Worm (Caenorhabditis elegans) whole organism, young adult: ENCODE measurements around the gene F49C12.4.

Experiments
- B0035.1 ChIP-seq: sonication (generic microtip); optimal IDR thresholded peaks from 2 replicates; lab custom pipeline; 2016; ENCODE audit warnings: missing genetic modification characterization, mild to moderate bottlenecking, missing compliant biosample characterization, missing genotype, missing genetic modification reagents
- B0336.3 ChIP-seq: fragments of 200-800 bp; sonication (Bioruptor generic); IDR thresholded peaks from 2 replicates; pipeline ENCODE4 v1.3.6; 2022; ENCODE audit warnings: missing genetic modification characterization, missing compliant biosample characterization
- C06A6.2 ChIP-seq: fragments of 200-800 bp; sonication (Bioruptor generic); conservative IDR thresholded peaks from 2 replicates; pipeline ENCODE4 v1.3.6; 2022; ENCODE audit warnings: missing genetic modification characterization, missing compliant biosample characterization
- D2030.7 ChIP-seq: fragments of 200-800 bp; sonication (Bioruptor generic); IDR thresholded peaks from 2 replicates; pipeline ENCODE4 v1.3.6; 2022; ENCODE audit warnings: missing genetic modification reagents, missing genetic modification characterization, missing compliant biosample characterization
- F10E7.11 ChIP-seq: sonication (generic microtip); optimal IDR thresholded peaks from 2 replicates; lab custom pipeline; 2017; ENCODE audit warnings: mild to moderate bottlenecking, missing genetic modification characterization, moderate library complexity, missing compliant biosample characterization
- F22D6.2 ChIP-seq: sonication (generic microtip); optimal IDR thresholded peaks from 2 replicates; lab custom pipeline; 2016; ENCODE audit warnings: mild to moderate bottlenecking, missing genetic modification characterization, missing compliant biosample characterization
- F23B12.7 ChIP-seq: sonication (generic microtip); optimal IDR thresholded peaks from 2 replicates; lab custom pipeline; 2017; ENCODE audit warnings: missing genetic modification characterization, mild to moderate bottlenecking, missing compliant biosample characterization, antibody characterized with exemption, moderate library complexity; ENCODE audit not compliant: insufficient read depth
- F33H1.4 ChIP-seq: fragments of 200-800 bp; sonication (Bioruptor generic); IDR thresholded peaks from 2 replicates; pipeline ENCODE4 v1.3.6; 2022; ENCODE audit warnings: missing genetic modification reagents, missing genetic modification characterization, missing compliant biosample characterization
- F57C9.4 ChIP-seq: sonication (generic microtip); optimal IDR thresholded peaks from 2 replicates; lab custom pipeline; 2017; ENCODE audit warnings: mild to moderate bottlenecking, missing genetic modification characterization, missing compliant biosample characterization
- K12H6.12 ChIP-seq: fragments of 200-800 bp; sonication (Bioruptor generic); optimal IDR thresholded peaks from 2 replicates; lab custom pipeline; 2018; ENCODE audit warnings: mild to moderate bottlenecking, missing genetic modification characterization, missing compliant biosample characterization
- Y56A3A.18 ChIP-seq: fragments of 200-800 bp; sonication (Bioruptor generic); IDR thresholded peaks from 2 replicates; pipeline ENCODE4 v1.3.6; 2022; ENCODE audit warnings: missing genetic modification reagents, missing genetic modification characterization, missing compliant biosample characterization
- Y67H2A.10 ChIP-seq: fragments of 200-800 bp; sonication (Bioruptor generic); conservative IDR thresholded peaks from 2 replicates; pipeline ENCODE4 v1.3.6; 2022; ENCODE audit warnings: missing genetic modification reagents, missing genetic modification characterization, missing compliant biosample characterization
- Y95B8A.8 ChIP-seq: fragments of 200-800 bp; sonication (Bioruptor generic); IDR thresholded peaks from 2 replicates; pipeline ENCODE4 v1.3.6; 2022; ENCODE audit warnings: missing genetic modification reagents, missing genetic modification characterization, missing compliant biosample characterization
- akir-1 ChIP-seq: fragments of 200-800 bp; sonication (Bioruptor generic); optimal IDR thresholded peaks from 2 replicates; lab custom pipeline; 2018; ENCODE audit warnings: mild to moderate bottlenecking, missing genetic modification characterization, moderate library complexity, missing compliant biosample characterization
- athp-1 ChIP-seq: sonication (generic microtip); optimal IDR thresholded peaks from 2 replicates; lab custom pipeline; 2017; ENCODE audit warnings: mild to moderate bottlenecking, missing genetic modification characterization, missing compliant biosample characterization
- attf-3 ChIP-seq: fragments of 200-800 bp; sonication (Bioruptor generic); conservative IDR thresholded peaks from 2 replicates; pipeline ENCODE4 v1.3.6; 2022; ENCODE audit warnings: missing genetic modification reagents, missing genetic modification characterization, missing compliant biosample characterization
- attf-6 ChIP-seq: fragments of 200-800 bp; sonication (Bioruptor generic); IDR thresholded peaks from 2 replicates; pipeline ENCODE4 v1.3.6; 2022; ENCODE audit warnings: missing genetic modification reagents, missing genetic modification characterization, missing compliant biosample characterization
- bed-2 ChIP-seq: fragments of 200-800 bp; sonication (Bioruptor generic); IDR thresholded peaks from 2 replicates; pipeline ENCODE4 v1.3.6; 2022; ENCODE audit warnings: missing genetic modification reagents, missing genetic modification characterization, missing compliant biosample characterization
- chd-7 ChIP-seq: sonication (generic microtip); optimal IDR thresholded peaks from 2 replicates; lab custom pipeline; 2016; ENCODE audit warnings: mild to moderate bottlenecking, missing genetic modification characterization, moderate library complexity, missing compliant biosample characterization
- dpl-1 ChIP-seq: fragments of 150-350 bp; optimal IDR thresholded peaks from 2 replicates; lab custom pipeline; 2014; ENCODE audit warnings: missing biosample characterization, missing genetic modification reagents, missing genetic modification characterization
- ekl-4 ChIP-seq: fragments of 200-800 bp; sonication (Bioruptor generic); IDR thresholded peaks from 2 replicates; pipeline ENCODE4 v1.3.6; 2022; ENCODE audit warnings: missing genetic modification reagents, missing genetic modification characterization, missing compliant biosample characterization
- fkh-3 ChIP-seq: sonication (generic microtip); optimal IDR thresholded peaks from 2 replicates; lab custom pipeline; 2016; ENCODE audit warnings: mild to moderate bottlenecking, missing genetic modification characterization, missing compliant biosample characterization
- hlh-12 ChIP-seq: sonication (generic microtip); optimal IDR thresholded peaks from 2 replicates; lab custom pipeline; 2016; ENCODE audit warnings: missing genetic modification characterization, missing compliant biosample characterization
- hmg-20 ChIP-seq: fragments of 200-800 bp; sonication (Bioruptor generic); IDR thresholded peaks from 2 replicates; pipeline ENCODE4 v1.3.6; 2022; ENCODE audit warnings: missing genetic modification reagents, missing genetic modification characterization, missing compliant biosample characterization
- hrde-1 ChIP-seq: sonication (generic microtip); optimal IDR thresholded peaks from 2 replicates; lab custom pipeline; 2016; ENCODE audit warnings: missing genetic modification characterization, mild to moderate bottlenecking, missing compliant biosample characterization, moderate library complexity, missing genotype, missing genetic modification reagents, borderline replicate concordance
- hsf-1 ChIP-seq: fragments of 200-800 bp; sonication (Bioruptor generic); IDR thresholded peaks from 2 replicates; pipeline ENCODE4 v1.3.6; 2022; ENCODE audit warnings: missing genetic modification reagents, missing genetic modification characterization, missing compliant biosample characterization
- let-526 ChIP-seq: fragments of 200-800 bp; sonication (Bioruptor generic); IDR thresholded peaks from 2 replicates; pipeline ENCODE4 v1.3.6; 2022; ENCODE audit warnings: missing genetic modification reagents, missing genetic modification characterization, missing compliant biosample characterization
- lin-40 ChIP-seq: sonication (generic microtip); optimal IDR thresholded peaks from 2 replicates; lab custom pipeline; 2016; ENCODE audit warnings: missing genetic modification characterization, mild to moderate bottlenecking, missing compliant biosample characterization, missing genotype, missing genetic modification reagents
- lsl-1 ChIP-seq: fragments of 200-800 bp; sonication (Bioruptor generic); optimal IDR thresholded peaks from 2 replicates; lab custom pipeline; 2018; ENCODE audit warnings: mild to moderate bottlenecking, missing genetic modification characterization, moderate library complexity, missing compliant biosample characterization
- madf-6 ChIP-seq: fragments of 200-800 bp; sonication (Bioruptor generic); IDR thresholded peaks from 2 replicates; pipeline ENCODE4 v1.3.6; 2022; ENCODE audit warnings: missing genetic modification reagents, missing genetic modification characterization, missing compliant biosample characterization
- madf-8 ChIP-seq: fragments of 200-800 bp; sonication (Bioruptor generic); conservative IDR thresholded peaks from 2 replicates; pipeline ENCODE4 v1.3.6; 2022; ENCODE audit warnings: missing genetic modification reagents, missing genetic modification characterization, missing compliant biosample characterization
- mel-28 ChIP-seq: sonication (generic microtip); optimal IDR thresholded peaks from 2 replicates; lab custom pipeline; 2016; ENCODE audit warnings: borderline replicate concordance, mild to moderate bottlenecking, missing genetic modification characterization, missing compliant biosample characterization
- nfya-1 ChIP-seq: sonication (generic microtip); optimal IDR thresholded peaks from 2 replicates; lab custom pipeline; 2017; ENCODE audit warnings: antibody characterized with exemption, missing compliant biosample characterization, missing genetic modification characterization, borderline replicate concordance; ENCODE audit not compliant: insufficient read depth
- nfyb-1 ChIP-seq: fragments of 200-800 bp; sonication (Bioruptor generic); IDR thresholded peaks from 2 replicates; pipeline ENCODE4 v1.3.6; 2022; ENCODE audit warnings: missing genetic modification reagents, missing genetic modification characterization, missing compliant biosample characterization
- nhr-179 ChIP-seq: sonication (generic microtip); optimal IDR thresholded peaks from 2 replicates; lab custom pipeline; 2016; ENCODE audit warnings: mild to moderate bottlenecking, missing genetic modification characterization, missing compliant biosample characterization
- nhr-80 ChIP-seq: sonication (generic microtip); optimal IDR thresholded peaks from 2 replicates; lab custom pipeline; 2016; ENCODE audit warnings: missing genetic modification characterization, missing compliant biosample characterization
- pha-4 ChIP-seq: fragments of 150-350 bp; sonication (generic microtip); optimal IDR thresholded peaks from 2 replicates; lab custom pipeline; 2014; ENCODE audit warnings: missing biosample characterization, missing genetic modification reagents, missing genetic modification characterization
- rcor-1 ChIP-seq: fragments of 200-800 bp; sonication (Bioruptor generic); IDR thresholded peaks from 2 replicates; pipeline ENCODE4 v1.3.6; 2022; ENCODE audit warnings: missing genetic modification reagents, missing genetic modification characterization, missing compliant biosample characterization
- unc-62 ChIP-seq: fragments of 150-350 bp; optimal IDR thresholded peaks from 2 replicates; lab custom pipeline; 2014; ENCODE audit warnings: missing biosample characterization, missing genetic modification reagents, missing genetic modification characterization
- zim-3 ChIP-seq: sonication (generic microtip); optimal IDR thresholded peaks from 2 replicates; lab custom pipeline; 2017; ENCODE audit warnings: mild to moderate bottlenecking, missing genetic modification characterization, moderate library complexity, missing compliant biosample characterization
- ztf-18 ChIP-seq: sonication (generic microtip); optimal IDR thresholded peaks from 2 replicates; lab custom pipeline; 2016; ENCODE audit warnings: missing genotype, mild to moderate bottlenecking, missing genetic modification characterization, missing compliant biosample characterization
- ztf-25 ChIP-seq: fragments of 200-800 bp; sonication (Bioruptor generic); IDR thresholded peaks from 2 replicates; pipeline ENCODE4 v1.3.6; 2022; ENCODE audit warnings: missing genetic modification reagents, missing genetic modification characterization, missing compliant biosample characterization
- ztf-28 ChIP-seq: fragments of 200-800 bp; sonication (Bioruptor generic); IDR thresholded peaks from 2 replicates; pipeline ENCODE4 v1.3.6; 2022; ENCODE audit warnings: missing genetic modification reagents, missing genetic modification characterization, missing compliant biosample characterization

The F49C12.4 gene

ce11 chrIV:9330755-9331154 is 26.9 kb upstream of the F49C12.4 start, which contains the start of gene nspg-7.1:
Gene nspg-7.1 (minus strand): TSS chrIV:9330855.
- TF ChIP-seq rcor-1 (GFP tag; lab: Robert Waterston, UW) (no peak), F10E7.11 (tag; lab: Kevin White, UChicago) (no peak), nhr-80 (tag; lab: Kevin White, UChicago) (no peak), Y95B8A.8 (no peak), K12H6.12 (tag; lab: Kevin White, UChicago) (no peak)

ce11 chrIV:9327706-9328105 is 23.8 kb upstream of the F49C12.4 start, which contains the start of gene clec-183:
Gene clec-183 (plus strand): TSS chrIV:9328006.
- TF ChIP-seq bed-2 (GFP tag; lab: Robert Waterston, UW) (no peak), fkh-3 (tag; lab: Kevin White, UChicago) (no peak), athp-1 (tag; lab: Kevin White, UChicago) (no peak), Y56A3A.18 (no peak), hsf-1 (GFP tag; lab: Robert Waterston, UW) (no peak), ztf-18 (tag; lab: Kevin White, UChicago) (no peak), F22D6.2 (no peak), ekl-4 (no peak)

- no peak for TF ChIP-seq nhr-179 (tag; lab: Kevin White, UChicago)
- TF ChIP-seq madf-8 (GFP tag; lab: Robert Waterston, UW) = no peak
- no peak for TF ChIP-seq Y67H2A.10 (GFP tag; lab: Robert Waterston, UW)
- no peak for TF ChIP-seq attf-6 (GFP tag; lab: Robert Waterston, UW)
- TF ChIP-seq pha-4 (tag; lab: Kevin White, UChicago) = no peak
- no peak for TF ChIP-seq F22D6.2
- no peak for TF ChIP-seq unc-62 (GFP tag; lab: Kevin White, UChicago)
- TF ChIP-seq lsl-1 (GFP tag; lab: Kevin White, UChicago) = no peak
- TF ChIP-seq Y95B8A.8 = no peak
- no peak for TF ChIP-seq lin-40
- TF ChIP-seq C06A6.2 (GFP tag; lab: Robert Waterston, UW) = no peak
- no peak for TF ChIP-seq madf-6 (GFP tag; lab: Robert Waterston, UW)
- no peak for TF ChIP-seq let-526 (GFP tag; lab: Robert Waterston, UW)
These were observed 20.2 kb upstream of the F49C12.4 start, which contains the start of the genes nspg-11 and F49C12.15 for ce11 chrIV:9323989-9324506. Gene nspg-11 (minus strand): TSS chrIV:9324089. Gene F49C12.15 (plus strand): TSS chrIV:9324456.

ce11 chrIV:9322489-9322888 is 18.6 kb upstream of the F49C12.4 start:
- TF ChIP-seq hsf-1 (GFP tag; lab: Robert Waterston, UW) = no peak
- TF ChIP-seq hmg-20 (GFP tag; lab: Robert Waterston, UW) = no peak
- TF ChIP-seq mel-28 (tag; lab: Kevin White, UChicago) = no peak
- no peak for TF ChIP-seq attf-3 (GFP tag; lab: Robert Waterston, UW)
- TF ChIP-seq zim-3 (tag; lab: Kevin White, UChicago) = no peak
- TF ChIP-seq nfya-1 (tag; lab: Kevin White, UChicago) = no peak
- no peak for TF ChIP-seq hrde-1 (tag; lab: Kevin White, UChicago)
- TF ChIP-seq akir-1 (GFP tag; lab: Kevin White, UChicago) = no peak
- no peak for TF ChIP-seq F33H1.4
- TF ChIP-seq Y67H2A.10 (GFP tag; lab: Robert Waterston, UW) = no peak
- no peak for TF ChIP-seq F57C9.4 (tag; lab: Kevin White, UChicago)
- TF ChIP-seq B0336.3 (GFP tag; lab: Robert Waterston, UW) = peak; percentile 68
- TF ChIP-seq ztf-28 (GFP tag; lab: Robert Waterston, UW) = no peak
- TF ChIP-seq chd-7 (tag; lab: Kevin White, UChicago) = peak; percentile 13
- TF ChIP-seq D2030.7 (GFP tag; lab: Robert Waterston, UW) = no peak
- TF ChIP-seq F22D6.2 = no peak
- TF ChIP-seq F23B12.7 (tag; lab: Kevin White, UChicago) = no peak
- TF ChIP-seq dpl-1 (GFP tag; lab: Kevin White, UChicago) = no peak
- TF ChIP-seq B0035.1 (tag; lab: Kevin White, UChicago) = peak; percentile 20
- no peak for TF ChIP-seq K12H6.12 (tag; lab: Kevin White, UChicago)
- 0 out of 2 replicates have a peak, but pooled peaks have one; percentile 41 for TF ChIP-seq nfyb-1
- TF ChIP-seq nhr-179 (tag; lab: Kevin White, UChicago) = no peak
- TF ChIP-seq ztf-25 (GFP tag; lab: Robert Waterston, UW) = no peak
- no peak for TF ChIP-seq hlh-12 (tag; lab: Kevin White, UChicago)
